Fruit fly (Drosophila melanogaster): ENCODE data around the gene RpS13.

DNA sequence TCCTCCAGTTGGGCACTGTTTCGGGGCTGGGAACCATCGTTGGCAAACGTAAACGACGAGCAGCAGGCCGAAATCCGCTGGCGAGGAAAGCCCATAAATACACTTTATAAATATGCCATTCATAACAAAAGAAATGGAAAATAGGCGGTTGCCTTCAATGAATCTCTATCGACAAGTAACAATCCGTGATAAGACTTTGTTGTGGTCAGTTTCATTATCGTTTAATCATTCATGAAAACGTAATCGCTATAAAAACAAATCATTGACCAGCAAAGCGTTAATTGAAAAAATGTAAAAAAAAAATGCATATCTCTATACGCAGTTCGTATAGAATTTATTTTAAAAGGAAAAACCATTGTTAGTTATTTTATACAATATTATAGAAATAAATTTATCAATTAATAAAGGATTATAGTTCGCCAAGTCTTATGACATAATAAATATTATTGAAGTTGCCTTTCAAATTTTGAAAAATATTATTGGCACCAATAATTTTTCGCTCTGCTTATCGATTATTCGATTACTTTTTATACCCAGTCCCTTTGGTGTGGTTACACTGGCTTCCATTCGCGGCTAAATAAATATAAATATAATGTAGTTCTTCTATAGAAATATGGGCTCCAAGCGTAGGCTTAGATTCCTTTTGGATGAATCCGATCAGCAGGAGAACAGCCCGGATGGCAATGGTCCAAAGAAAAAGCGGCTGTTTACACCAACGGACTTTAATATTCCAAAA is 35.6 kb upstream of the RpS13 start, which contains the start of gene CG31898:
- TF ChIP-seq insv (optimal IDR thresholded peaks at IDR 0.05), result no peak
- TF ChIP-seq Sin3A (optimal IDR thresholded peaks at IDR 0.05), result no peak
- no peak for TF ChIP-seq Myc (optimal IDR thresholded peaks at IDR 0.05)
- TF ChIP-seq ttk (optimal IDR thresholded peaks at IDR 0.05), result no peak

All from Kc167 (cell line).